Fruit fly (Drosophila melanogaster): ENCODE data around the gene agt.

The agt gene

DNA sequence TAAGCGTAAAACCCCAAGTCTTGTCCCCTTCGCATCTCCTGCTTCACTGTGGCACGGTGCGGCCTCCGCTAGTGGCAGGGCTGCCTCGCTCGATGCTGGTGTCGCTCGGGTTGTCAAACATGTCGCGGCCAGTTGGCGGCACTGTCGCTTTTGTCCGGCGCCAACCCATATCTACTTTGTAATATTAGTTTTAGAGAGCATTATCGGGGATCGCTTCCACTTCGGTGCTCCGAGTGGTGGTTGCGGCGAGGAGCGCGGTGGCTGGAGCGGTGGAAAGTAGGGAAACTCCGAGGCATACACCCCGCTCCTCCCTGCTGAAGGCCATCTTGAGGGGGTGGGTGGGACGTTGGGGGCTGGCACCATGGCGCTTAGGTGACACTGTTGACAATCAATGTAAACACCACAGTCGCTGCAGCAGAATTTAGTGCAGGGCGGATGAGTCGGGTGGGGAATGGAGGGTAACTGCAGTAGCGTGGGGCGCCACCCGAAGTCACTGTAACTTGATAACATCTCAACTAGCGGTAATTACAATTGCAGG is 5.3 kb upstream of the agt start (continued):
- TF ChIP-seq CG43689 (GFP tag; IDR thresholded peaks at IDR 0.05), result no peak
- no peak for TF ChIP-seq Lpt (GFP tag; optimal IDR thresholded peaks at IDR 0.05)
- no peak for TF ChIP-seq CG17912 (GFP tag; optimal IDR thresholded peaks at IDR 0.05)
- no peak for TF ChIP-seq Sry-β (GFP tag; optimal IDR thresholded peaks at IDR 0.05)
- TF ChIP-seq Hand (GFP tag; optimal IDR thresholded peaks at IDR 0.05), result no peak
- TF ChIP-seq Ssrp (tag; optimal IDR thresholded peaks at IDR 0.05), result no peak
- TF ChIP-seq CG13894 (tag; optimal IDR thresholded peaks at IDR 0.05), result no peak
- TF ChIP-seq Doc3 (GFP tag; IDR thresholded peaks at IDR 0.05; ENCODE audit: partially characterized antibody), result no peak
- TF ChIP-seq CG8089 (GFP tag; optimal IDR thresholded peaks at IDR 0.05), result no peak
- no peak for TF ChIP-seq row (GFP tag; IDR thresholded peaks at IDR 0.05)
- no peak for TF ChIP-seq HLH54F (GFP tag; optimal IDR thresholded peaks at IDR 0.05)
- no peak for TF ChIP-seq pzg (GFP tag; optimal IDR thresholded peaks at IDR 0.05)
- TF ChIP-seq Hr51 (GFP tag; optimal IDR thresholded peaks at IDR 0.05), result no peak
- no peak for TF ChIP-seq CG3847 (GFP tag; IDR thresholded peaks at IDR 0.05)
- no peak for TF ChIP-seq D19A (tag; optimal IDR thresholded peaks at IDR 0.05)
- TF ChIP-seq Mes4 (GFP tag; optimal IDR thresholded peaks at IDR 0.05), result no peak
- peak; percentile 63 for TF ChIP-seq wek (GFP tag; optimal IDR thresholded peaks at IDR 0.05)
- TF ChIP-seq odd (GFP tag; optimal IDR thresholded peaks at IDR 0.05), result no peak
- TF ChIP-seq h (optimal IDR thresholded peaks at IDR 0.05), result no peak
- peak; percentile 31 for TF ChIP-seq CG1233 (GFP tag; optimal IDR thresholded peaks at IDR 0.05)
- no peak for TF ChIP-seq pros (GFP tag; optimal IDR thresholded peaks at IDR 0.05)
- no peak for TF ChIP-seq yki (optimal IDR thresholded peaks at IDR 0.05)

DNA sequence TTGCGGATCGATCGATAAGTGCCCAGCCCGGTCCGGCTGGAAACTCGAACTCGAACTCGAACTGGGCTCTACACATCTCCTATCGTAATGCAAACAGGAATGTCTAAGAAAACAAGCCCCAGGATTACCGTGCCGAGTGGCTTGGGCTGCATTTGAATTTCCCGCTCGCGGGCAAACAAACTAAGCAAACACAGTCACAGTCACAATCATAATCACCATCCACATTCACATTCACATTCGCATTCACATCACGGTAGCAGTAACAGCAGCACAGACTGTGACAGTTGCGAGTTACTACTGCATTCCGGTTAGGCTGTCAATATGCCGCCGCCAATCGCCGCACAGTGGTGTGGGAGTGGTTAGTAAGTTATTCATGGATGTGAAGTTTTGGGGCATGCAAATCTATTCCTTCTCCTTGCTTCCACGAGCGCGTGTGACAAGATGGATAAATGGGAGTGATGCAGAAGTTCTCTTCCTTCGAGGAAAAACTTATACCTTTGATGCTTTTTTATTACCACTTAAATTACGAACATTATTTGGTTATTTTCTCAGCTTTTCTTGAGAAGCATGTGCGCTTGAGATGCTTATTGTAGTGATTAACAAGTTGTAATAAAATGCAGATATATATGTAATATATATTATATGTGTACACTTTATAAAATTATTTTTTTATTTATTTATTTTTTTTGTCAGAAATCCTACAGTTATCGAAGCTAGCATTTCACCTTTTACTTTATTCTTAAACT is 4.6 kb upstream of the agt start:
- no peak for TF ChIP-seq CG6254 (GFP tag; optimal IDR thresholded peaks at IDR 0.05)
- TF ChIP-seq Hr78 (GFP tag; optimal IDR thresholded peaks at IDR 0.05), result no peak
- TF ChIP-seq stwl (tag; optimal IDR thresholded peaks at IDR 0.05), result peak; percentile 3
- no peak for TF ChIP-seq CG18764 (GFP tag; optimal IDR thresholded peaks at IDR 0.05)
- TF ChIP-seq Sin3A (optimal IDR thresholded peaks at IDR 0.05), result no peak
- TF ChIP-seq CG18599 (GFP tag; optimal IDR thresholded peaks at IDR 0.05), result no peak
- no peak for TF ChIP-seq Dip3 (GFP tag; optimal IDR thresholded peaks at IDR 0.05)
- TF ChIP-seq NfI (GFP tag; optimal IDR thresholded peaks at IDR 0.05), result no peak
- TF ChIP-seq Neu2 (GFP tag; optimal IDR thresholded peaks at IDR 0.05; ENCODE audit: borderline replicate concordance), result peak; percentile 39
- no peak for TF ChIP-seq CG9609 (GFP tag; optimal IDR thresholded peaks at IDR 0.05)
- no peak for TF ChIP-seq tap (tag; optimal IDR thresholded peaks at IDR 0.05)
- peak; percentile 37 for TF ChIP-seq Oli (tag; optimal IDR thresholded peaks at IDR 0.05)
- no peak for TF ChIP-seq CG16779 (GFP tag; IDR thresholded peaks at IDR 0.05)
- no peak for TF ChIP-seq da (GFP tag; optimal IDR thresholded peaks at IDR 0.05)
- TF ChIP-seq CG14710 (tag; optimal IDR thresholded peaks at IDR 0.05), result peak; percentile 12
- no peak for TF ChIP-seq Mes4 (GFP tag; optimal IDR thresholded peaks at IDR 0.05)
- TF ChIP-seq pan (optimal IDR thresholded peaks at IDR 0.05), result no peak
- no peak for TF ChIP-seq pan (GFP tag; optimal IDR thresholded peaks at IDR 0.05 in 1 of 2, IDR thresholded peaks at IDR 0.05 in 1 of 2)
- peak; percentile 53 for TF ChIP-seq Xrp1 (GFP tag; IDR thresholded peaks at IDR 0.05)
- TF ChIP-seq CG6683 (GFP tag; optimal IDR thresholded peaks at IDR 0.05), result no peak
- TF ChIP-seq NC2α (GFP tag; optimal IDR thresholded peaks at IDR 0.05), result no peak
- TF ChIP-seq Sox102F (GFP tag; optimal IDR thresholded peaks at IDR 0.05), result peak; percentile 15
- peak; percentile 95 for TF ChIP-seq CG3995 (GFP tag; optimal IDR thresholded peaks at IDR 0.05)
- peak; percentile 44; the same call in 1 of the 3 replicates for TF ChIP-seq CG6791 (GFP tag; IDR thresholded peaks at IDR 0.05; ENCODE audit: partially characterized antibody)
- no peak for TF ChIP-seq jing (GFP tag; optimal IDR thresholded peaks at IDR 0.05)
- no peak for TF ChIP-seq zf30C (GFP tag; optimal IDR thresholded peaks at IDR 0.05)
- peak; percentile 31 for TF ChIP-seq Ssrp (tag; optimal IDR thresholded peaks at IDR 0.05)
- TF ChIP-seq CG17612 (GFP tag; IDR thresholded peaks at IDR 0.05), result no peak
- TF ChIP-seq CG8944 (GFP tag; optimal IDR thresholded peaks at IDR 0.05), result no peak
- no peak for TF ChIP-seq CG14860 (GFP tag; IDR thresholded peaks at IDR 0.05; ENCODE audit: partially characterized antibody)

All from whole organism, embryonic.